Worm (Caenorhabditis elegans) whole organism, late embryonic: ENCODE measurements around the gene cra-1.

Source experiments
- eyg-1 ChIP-seq: sonication (generic microtip); optimal IDR thresholded peaks from 2 replicates; lab custom pipeline; 2016; ENCODE audit warnings: missing genotype, missing genetic modification characterization, missing compliant biosample characterization
- fkh-10 ChIP-seq: fragments of 150-350 bp; optimal IDR thresholded peaks from 2 replicates; lab custom pipeline; 2014; ENCODE audit warnings: missing biosample characterization, missing genetic modification reagents, missing genetic modification characterization
- gmeb-2 ChIP-seq: sonication (generic microtip); optimal IDR thresholded peaks from 2 replicates; lab custom pipeline; 2016; ENCODE audit warnings: missing genetic modification characterization, inconsistent platforms, missing compliant biosample characterization
- hlh-30 ChIP-seq: sonication (generic microtip); optimal IDR thresholded peaks from 2 replicates; lab custom pipeline; 2017; ENCODE audit warnings: antibody characterized with exemption, missing genetic modification characterization, missing compliant biosample characterization; ENCODE audit not compliant: insufficient read depth
- lim-6 ChIP-seq: sonication (generic microtip); optimal IDR thresholded peaks from 2 replicates; lab custom pipeline; 2016; ENCODE audit warnings: missing genetic modification characterization, missing compliant biosample characterization
- pax-1 ChIP-seq: fragments of 150-350 bp; optimal IDR thresholded peaks from 2 replicates; lab custom pipeline; 2014; ENCODE audit warnings: missing biosample characterization, missing genetic modification characterization
- pha-2 ChIP-seq: sonication (generic microtip); optimal IDR thresholded peaks from 2 replicates; lab custom pipeline; 2017; ENCODE audit warnings: mild to moderate bottlenecking, missing genetic modification characterization, missing compliant biosample characterization

DNA sequence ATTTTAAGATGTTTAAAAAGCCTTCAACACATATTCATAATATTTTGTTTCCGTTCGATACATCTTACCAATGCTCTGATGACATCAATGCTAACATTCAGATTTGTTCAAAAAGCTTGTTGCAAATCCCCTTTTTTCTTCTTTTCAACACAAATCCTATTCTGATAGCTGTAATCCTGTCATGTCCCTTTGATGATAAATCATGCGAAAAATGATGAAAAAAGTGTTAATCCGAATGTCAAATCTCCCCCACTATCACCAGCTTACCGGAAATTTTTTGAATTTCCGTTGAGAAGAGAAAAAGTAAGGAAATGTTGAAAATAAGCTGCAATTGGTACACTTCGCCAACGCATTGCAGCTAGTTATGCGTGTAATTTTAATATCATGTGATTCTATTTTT, 12.5 kb upstream of the cra-1 start:
- TF ChIP-seq eyg-1 (tag; lab: Kevin White, UChicago) (no peak), gmeb-2 (tag; lab: Kevin White, UChicago) (no peak), pax-1 (tag; lab: Kevin White, UChicago) (no peak), fkh-10 (GFP tag; lab: Kevin White, UChicago) (no peak), pha-2 (tag; lab: Kevin White, UChicago) (no peak), hlh-30 (tag; lab: Kevin White, UChicago) (no peak), lim-6 (no peak)
